Worm (Caenorhabditis elegans) whole organism, L2 larva: Measurements from ENCODE around the gene del-2.

Experiments used
- C34F6.9 ChIP-seq: fragments of 150-350 bp; optimal IDR thresholded peaks from 2 replicates; lab custom pipeline; 2014; ENCODE audit warnings: missing biosample characterization, missing genetic modification characterization
- F13H6.1 ChIP-seq: sonication (generic microtip); optimal IDR thresholded peaks from 2 replicates; lab custom pipeline; 2016; ENCODE audit warnings: missing genetic modification characterization, missing compliant biosample characterization
- R02D3.7 ChIP-seq: fragments of 150-350 bp; optimal IDR thresholded peaks from 2 replicates; lab custom pipeline; 2014; ENCODE audit warnings: missing biosample characterization, missing genetic modification characterization
- alr-1 ChIP-seq: fragments of 150-350 bp; optimal IDR thresholded peaks from 2 replicates; lab custom pipeline; 2014; ENCODE audit warnings: missing biosample characterization, missing genetic modification characterization
- aly-2 ChIP-seq: fragments of 150-350 bp; optimal IDR thresholded peaks from 2 replicates; lab custom pipeline; 2014; ENCODE audit warnings: missing biosample characterization, missing genetic modification characterization
- ama-1 ChIP-seq: fragments of 150-350 bp; optimal IDR thresholded peaks from 2 replicates; lab custom pipeline; 2018; ENCODE audit warnings: inconsistent platforms
- blmp-1 ChIP-seq: sonication (generic microtip); optimal IDR thresholded peaks from 2 replicates; lab custom pipeline; 2017; ENCODE audit warnings: missing genetic modification characterization, mild to moderate bottlenecking, missing compliant biosample characterization, antibody characterized with exemption, moderate library complexity; ENCODE audit not compliant: insufficient read depth
- ceh-16 ChIP-seq: fragments of 150-350 bp; optimal IDR thresholded peaks from 2 replicates; lab custom pipeline; 2014; ENCODE audit warnings: missing biosample characterization, missing genetic modification characterization
- ceh-82 ChIP-seq: fragments of 150-350 bp; optimal IDR thresholded peaks from 2 replicates; lab custom pipeline; 2014; ENCODE audit warnings: missing biosample characterization, missing genetic modification characterization
- crh-2 ChIP-seq: sonication (generic microtip); optimal IDR thresholded peaks from 2 replicates; lab custom pipeline; 2017; ENCODE audit warnings: missing biosample characterization, missing genetic modification characterization
- dmd-4 ChIP-seq: sonication (generic microtip); optimal IDR thresholded peaks from 2 replicates; lab custom pipeline; 2017; ENCODE audit warnings: missing biosample characterization, missing genetic modification characterization
- egl-27 ChIP-seq: sonication (generic microtip); optimal IDR thresholded peaks from 3 replicates; lab custom pipeline; 2017; ENCODE audit warnings: missing biosample characterization, missing genetic modification reagents, missing genetic modification characterization
- fos-1 ChIP-seq: fragments of 150-350 bp; optimal IDR thresholded peaks from 2 replicates; lab custom pipeline; 2014; ENCODE audit warnings: missing biosample characterization, missing genetic modification characterization
- lin-11 ChIP-seq: fragments of 150-350 bp; sonication (generic microtip); optimal IDR thresholded peaks from 2 replicates; lab custom pipeline; 2014; ENCODE audit warnings: missing biosample characterization, missing genetic modification characterization, inconsistent platforms, mixed read lengths
- lin-13 ChIP-seq: fragments of 150-350 bp; optimal IDR thresholded peaks from 2 replicates; lab custom pipeline; 2014; ENCODE audit warnings: missing biosample characterization, missing genetic modification reagents, missing genetic modification characterization
- lin-39 ChIP-seq: fragments of 150-350 bp; optimal IDR thresholded peaks from 2 replicates; lab custom pipeline; 2014; ENCODE audit warnings: missing biosample characterization, missing genetic modification reagents, missing genetic modification characterization
- lsy-2 ChIP-seq, 2 experiments: fragments of 150-350 bp in 1 of 2; sonication (generic microtip) in 1 of 2; optimal IDR thresholded peaks; 2 replicates each; lab custom pipeline; 2014 to 2017; ENCODE audit warnings: missing biosample characterization in 2 of 2, missing genetic modification characterization in 2 of 2
- mab-5 ChIP-seq: fragments of 150-350 bp; optimal IDR thresholded peaks from 2 replicates; lab custom pipeline; 2014; ENCODE audit warnings: missing biosample characterization, missing genetic modification characterization
- mbf-1 ChIP-seq: sonication (generic microtip); optimal IDR thresholded peaks from 2 replicates; lab custom pipeline; 2017; ENCODE audit warnings: missing biosample characterization, missing genetic modification characterization
- mdl-1 ChIP-seq, 2 experiments: fragments of 150-350 bp in 1 of 2; sonication (generic microtip) in 1 of 2; optimal IDR thresholded peaks; 2 replicates each; lab custom pipeline; 2017; ENCODE audit warnings: missing biosample characterization in 2 of 2, missing genetic modification characterization in 2 of 2
- nhr-10 ChIP-seq: sonication (generic microtip); optimal IDR thresholded peaks from 2 replicates; lab custom pipeline; 2017; ENCODE audit warnings: missing biosample characterization, missing genetic modification characterization
- nhr-11 ChIP-seq: fragments of 150-350 bp; optimal IDR thresholded peaks from 2 replicates; lab custom pipeline; 2014; ENCODE audit warnings: missing biosample characterization, missing genetic modification characterization
- nhr-12 ChIP-seq: fragments of 150-350 bp; optimal IDR thresholded peaks from 2 replicates; lab custom pipeline; 2014; ENCODE audit warnings: missing biosample characterization, missing genetic modification characterization
- nhr-129 ChIP-seq: fragments of 150-350 bp; optimal IDR thresholded peaks from 2 replicates; lab custom pipeline; 2014; ENCODE audit warnings: missing biosample characterization, missing genetic modification characterization
- nhr-21 ChIP-seq: fragments of 150-350 bp; optimal IDR thresholded peaks from 2 replicates; lab custom pipeline; 2014; ENCODE audit warnings: missing biosample characterization, missing genetic modification characterization
- nhr-23 ChIP-seq: fragments of 150-350 bp; optimal IDR thresholded peaks from 2 replicates; lab custom pipeline; 2014; ENCODE audit warnings: missing biosample characterization, missing genetic modification reagents, missing genetic modification characterization
- nhr-25 ChIP-seq: fragments of 150-350 bp; sonication (generic microtip); optimal IDR thresholded peaks from 3 replicates; lab custom pipeline; 2014; ENCODE audit warnings: missing biosample characterization, missing genetic modification characterization
- nhr-6 ChIP-seq: fragments of 150-350 bp; optimal IDR thresholded peaks from 2 replicates; lab custom pipeline; 2014; ENCODE audit warnings: missing biosample characterization, missing genetic modification characterization
- nhr-77 ChIP-seq: fragments of 150-350 bp; optimal IDR thresholded peaks from 2 replicates; lab custom pipeline; 2014; ENCODE audit warnings: missing biosample characterization, missing genetic modification characterization
- peb-1 ChIP-seq: fragments of 150-350 bp; optimal IDR thresholded peaks from 2 replicates; lab custom pipeline; 2014; ENCODE audit warnings: missing biosample characterization, missing genetic modification characterization
- sem-4 ChIP-seq: fragments of 150-350 bp; optimal IDR thresholded peaks from 2 replicates; lab custom pipeline; 2014; ENCODE audit warnings: missing biosample characterization, missing genetic modification reagents, missing genetic modification characterization
- skn-1 ChIP-seq: sonication (generic microtip); optimal IDR thresholded peaks from 2 replicates; lab custom pipeline; 2017; ENCODE audit warnings: missing biosample characterization, missing genetic modification characterization
- sma-3 ChIP-seq: sonication (generic microtip); optimal IDR thresholded peaks from 2 replicates; lab custom pipeline; 2016; ENCODE audit warnings: missing genetic modification reagents, missing genetic modification characterization, missing compliant biosample characterization
- sma-9 ChIP-seq, 2 experiments: fragments of 150-350 bp in 1 of 2; sonication (generic microtip) in 1 of 2; optimal IDR thresholded peaks; 2 replicates each; lab custom pipeline; 2014 to 2016; ENCODE audit warnings: missing genetic modification characterization in 2 of 2, mild to moderate bottlenecking in 1 of 2, missing biosample characterization in 1 of 2, missing compliant biosample characterization in 1 of 2, missing genetic modification reagents in 1 of 2, moderate library complexity in 1 of 2
- snpc-4 ChIP-seq: fragments of 150-350 bp; optimal IDR thresholded peaks from 2 replicates; lab custom pipeline; 2014; ENCODE audit warnings: missing biosample characterization, missing genetic modification characterization
- unc-55 ChIP-seq: fragments of 150-350 bp; sonication (generic microtip); optimal IDR thresholded peaks from 3 replicates; lab custom pipeline; 2014; ENCODE audit warnings: missing biosample characterization, missing genetic modification reagents, missing genetic modification characterization
- zag-1 ChIP-seq: fragments of 150-350 bp; optimal IDR thresholded peaks from 2 replicates; lab custom pipeline; 2014; ENCODE audit warnings: missing biosample characterization, missing genetic modification characterization
- ztf-1 ChIP-seq: fragments of 200-800 bp; sonication (Bioruptor generic); conservative IDR thresholded peaks from 2 replicates; pipeline ENCODE4 v1.3.6; 2022; ENCODE audit warnings: missing genetic modification characterization, missing compliant biosample characterization
- ztf-11 ChIP-seq: sonication (generic microtip); optimal IDR thresholded peaks from 2 replicates; lab custom pipeline; 2017; ENCODE audit warnings: missing biosample characterization, missing genetic modification characterization
- ztf-4 ChIP-seq: fragments of 150-350 bp; optimal IDR thresholded peaks from 2 replicates; lab custom pipeline; 2014; ENCODE audit warnings: missing biosample characterization, missing genetic modification characterization

The del-2 gene

DNA sequence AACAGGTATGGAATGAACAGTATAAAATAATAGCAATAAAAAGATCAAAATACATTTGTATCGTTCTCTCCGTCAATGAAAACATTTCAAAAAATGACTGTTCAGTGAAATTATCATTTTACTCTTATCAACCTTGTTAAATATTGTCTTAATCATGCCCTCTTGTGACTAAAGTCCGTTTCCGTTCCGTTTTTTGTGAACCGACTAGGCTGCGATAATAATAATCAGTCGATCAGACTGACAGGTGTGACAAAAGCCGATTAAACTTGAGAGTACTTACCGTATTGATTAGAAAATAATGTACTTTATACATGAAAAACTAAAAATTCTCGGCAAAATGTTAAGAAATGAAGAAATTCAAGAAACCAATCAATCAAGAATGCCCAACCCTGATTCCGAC, 40.7 kb upstream of the del-2 start, which contains the start of gene ins-7:
Gene ins-7, minus strand, starts transcription at position 332 of the 400 bp plus-strand sequence.
- TF ChIP-seq fos-1 (tag; lab: Kevin White, UChicago) = peak; percentile 65
- TF ChIP-seq nhr-77 = no peak
- peak; percentile 21 for TF ChIP-seq sma-9 (GFP tag; optimal IDR thresholded peaks at IDR 0.05; lab: Kevin White, UChicago)
- no peak for TF ChIP-seq sma-9 (tag; optimal IDR thresholded peaks at IDR 0.05; lab: Kevin White, UChicago)

- TF ChIP-seq nhr-77 = no peak
- no peak for TF ChIP-seq nhr-12
- TF ChIP-seq, all 48 proteins: peak for 0
Observed at ce11 chrIV:9680841-9681240, 39.0 kb upstream of the del-2 start, which contains the start of gene ins-8. ins-8 (minus strand) TSS chrIV:9680941.

ce11 chrIV:9679296-9679695, 37.5 kb upstream of the del-2 start:
- TF ChIP-seq lin-39 (no peak), egl-27 (tag; lab: Kevin White, UChicago) (no peak), unc-55 (no peak), ceh-82 (tag; lab: Kevin White, UChicago) (no peak), crh-2 (tag; lab: Kevin White, UChicago) (no peak), nhr-25 (tag; lab: Kevin White, UChicago) (no peak), mbf-1 (tag; lab: Kevin White, UChicago) (no peak), dmd-4 (tag; lab: Kevin White, UChicago) (no peak), ztf-4 (tag; lab: Kevin White, UChicago) (no peak), snpc-4 (tag; lab: Kevin White, UChicago) (no peak), ceh-16 (no peak), ztf-1 (GFP tag; lab: Robert Waterston, UW) (no peak), fos-1 (tag; lab: Kevin White, UChicago) (no peak), lsy-2 (tag; optimal IDR thresholded peaks at IDR 0.05; lab: Kevin White, UChicago) (no peak), peb-1 (tag; lab: Kevin White, UChicago) (no peak), alr-1 (tag; lab: Kevin White, UChicago) (no peak)

- TF ChIP-seq ztf-11 (tag; lab: Kevin White, UChicago) (no peak), ama-1 (no peak), unc-55 (no peak), nhr-77 (no peak), C34F6.9 (tag; lab: Kevin White, UChicago) (no peak), skn-1 (no peak), aly-2 (tag; lab: Kevin White, UChicago) (no peak), nhr-21 (tag; lab: Kevin White, UChicago) (no peak), nhr-12 (no peak)
Observed at ce11 chrIV:9678007-9678406, 36.2 kb upstream of the del-2 start.

- TF ChIP-seq mdl-1 (tag; optimal IDR thresholded peaks at IDR 0.05; lab: Kevin White, UChicago) (peak; percentile 92 to 99), nhr-23 (tag; lab: Kevin White, UChicago) (no peak), nhr-6 (tag; lab: Kevin White, UChicago) (peak; percentile 53), fos-1 (tag; lab: Kevin White, UChicago) (peak; percentile 51), sem-4 (peak; percentile 19), crh-2 (tag; lab: Kevin White, UChicago) (peak; percentile 96), sma-3 (GFP tag; lab: Kevin White, UChicago) (peak; percentile 49), F13H6.1 (tag; lab: Kevin White, UChicago) (peak; percentile 85), zag-1 (tag; lab: Kevin White, UChicago) (peak; percentile 51), nhr-10 (no peak), nhr-129 (peak; percentile 72), lsy-2 (tag; optimal IDR thresholded peaks at IDR 0.05; lab: Kevin White, UChicago) (peak; percentile 14 to 79), nhr-11 (tag; lab: Kevin White, UChicago) (no peak), mab-5 (tag; lab: Kevin White, UChicago) (peak; percentile 3), unc-55 (peak; percentile 73), C34F6.9 (tag; lab: Kevin White, UChicago) (peak; percentile 89), R02D3.7 (tag; lab: Kevin White, UChicago) (no peak), sma-9 (GFP tag; optimal IDR thresholded peaks at IDR 0.05; lab: Kevin White, UChicago) (peak; percentile 94), sma-9 (tag; optimal IDR thresholded peaks at IDR 0.05; lab: Kevin White, UChicago) (no peak), nhr-21 (tag; lab: Kevin White, UChicago) (peak; percentile 67), egl-27 (tag; lab: Kevin White, UChicago) (peak; percentile 69), lin-13 (GFP tag; lab: Kevin White, UChicago) (peak; percentile 32), snpc-4 (tag; lab: Kevin White, UChicago) (peak; percentile 43), skn-1 (no peak), blmp-1 (tag; lab: Kevin White, UChicago) (peak; percentile 92), lin-11 (no peak)
Observed at ce11 chrIV:9677226-9677992, 35.6 kb upstream of the del-2 start.
